Worm (Caenorhabditis elegans): Measurements from ENCODE around the gene K02H11.9.

DNA sequence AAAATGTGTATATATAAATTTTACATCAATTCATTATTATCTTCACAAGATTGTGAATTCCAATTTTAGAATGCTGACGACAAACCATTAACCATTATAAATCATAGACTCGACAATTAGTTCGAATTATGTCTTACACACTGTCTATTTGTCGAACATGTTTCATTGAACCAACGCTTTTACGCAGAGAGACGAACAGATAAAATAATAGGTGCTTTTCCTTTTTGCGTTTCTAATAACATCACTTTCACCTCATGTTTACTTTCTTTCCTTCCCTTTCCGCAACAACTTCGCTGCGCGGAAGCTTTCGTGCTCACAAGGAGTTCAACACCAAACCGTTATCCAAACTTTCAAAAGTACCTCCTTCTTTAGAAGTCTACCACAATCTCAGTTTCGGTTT lies 11.0 kb upstream of the K02H11.9 start, which contains the start of gene F52F10.2:
- TF ChIP-seq him-1 (tag; optimal IDR thresholded peaks at IDR 0.05) = no peak
- no peak for TF ChIP-seq dao-5 (tag; optimal IDR thresholded peaks at IDR 0.05)
- TF ChIP-seq W03F9.2 (tag; optimal IDR thresholded peaks at IDR 0.05) = no peak

All from whole organism, L4/young adult.